Fruit fly (Drosophila melanogaster) whole organism, adult: Measurements from ENCODE around the gene indra.
A peak's percentile ranks its signal among the peaks of the same experiment; 100 is the strongest.

ENCODE experiments used
- CG11617 ChIP-seq: fragments of 200-800 bp; sonication (Bioruptor generic); optimal IDR thresholded peaks from 2 replicates; lab custom pipeline; 2017; ENCODE audit warnings: mild to moderate bottlenecking, missing biosample characterization, missing genetic modification reagents, missing genetic modification characterization
- CG12768 ChIP-seq: fragments of 200-800 bp; sonication (Bioruptor generic); optimal IDR thresholded peaks from 2 replicates; lab custom pipeline; 2017; ENCODE audit warnings: missing biosample characterization, missing genetic modification characterization, mild to moderate bottlenecking, moderate library complexity, missing genetic modification reagents
- CG1620 ChIP-seq: fragments of 200-800 bp; sonication (Bioruptor generic); optimal IDR thresholded peaks from 2 replicates; lab custom pipeline; 2016; ENCODE audit warnings: missing biosample characterization, missing genetic modification characterization
- CG33017 ChIP-seq: fragments of 200-800 bp; sonication (Bioruptor generic); optimal IDR thresholded peaks from 2 replicates; lab custom pipeline; 2018; ENCODE audit warnings: missing biosample characterization, mild to moderate bottlenecking, missing genetic modification characterization, moderate library complexity
- CG5204 ChIP-seq: fragments of 200-800 bp; sonication (Bioruptor generic); optimal IDR thresholded peaks from 2 replicates; lab custom pipeline; 2016; ENCODE audit warnings: missing biosample characterization, missing genetic modification characterization
- CG7045 ChIP-seq: fragments of 200-800 bp; sonication (Bioruptor generic); optimal IDR thresholded peaks from 2 replicates; lab custom pipeline; 2017; ENCODE audit warnings: missing biosample characterization, mild to moderate bottlenecking, missing genetic modification characterization
- CG7101 ChIP-seq: fragments of 200-800 bp; sonication (Bioruptor generic); optimal IDR thresholded peaks from 2 replicates; lab custom pipeline; 2018; ENCODE audit warnings: missing biosample characterization, mild to moderate bottlenecking, missing genetic modification characterization, moderate library complexity
- Clk ChIP-seq: fragments of 200-800 bp; sonication (Bioruptor generic); optimal IDR thresholded peaks from 2 replicates; lab custom pipeline; 2017; ENCODE audit warnings: missing biosample characterization, missing genetic modification characterization
- Hr96 ChIP-seq: fragments of 200-800 bp; sonication (Bioruptor generic); optimal IDR thresholded peaks from 2 replicates; lab custom pipeline; 2016; ENCODE audit warnings: missing biosample characterization, missing genetic modification characterization
- Mnt ChIP-seq: fragments of 200-800 bp; sonication (Bioruptor generic); optimal IDR thresholded peaks from 2 replicates; lab custom pipeline; 2016; ENCODE audit warnings: missing biosample characterization, mild to moderate bottlenecking, missing genetic modification characterization
- bab1 ChIP-seq: fragments of 200-800 bp; sonication (Bioruptor generic); optimal IDR thresholded peaks from 3 replicates; lab custom pipeline; 2019; ENCODE audit warnings: missing biosample characterization, mild to moderate bottlenecking, missing genetic modification characterization, moderate library complexity
- cic ChIP-seq: fragments of 200-800 bp; sonication (Bioruptor generic); optimal IDR thresholded peaks from 2 replicates; lab custom pipeline; 2017; ENCODE audit warnings: missing biosample characterization, mild to moderate bottlenecking, missing genetic modification characterization, moderate library complexity
- cnc ChIP-seq, 2 experiments: fragments of >200 bp; optimal IDR thresholded peaks; 2 replicates each; lab custom pipeline; 2017
- kay ChIP-seq: fragments of 200-800 bp; sonication (Bioruptor generic); peaks from one replicate; lab custom pipeline; 2016; ENCODE audit warnings: missing biosample characterization, missing genetic modification characterization, borderline replicate concordance
- ovo ChIP-seq: fragments of 200-800 bp; sonication (Bioruptor generic); optimal IDR thresholded peaks from 2 replicates; lab custom pipeline; 2016; ENCODE audit warnings: missing biosample characterization, missing genetic modification characterization
- pad ChIP-seq: fragments of 200-800 bp; sonication (Bioruptor generic); optimal IDR thresholded peaks from 3 replicates; lab custom pipeline; 2017; ENCODE audit warnings: missing biosample characterization, missing genetic modification characterization, mild to moderate bottlenecking, moderate library complexity, missing genetic modification reagents
- tj ChIP-seq: fragments of 200-800 bp; sonication (Bioruptor generic); optimal IDR thresholded peaks from 3 replicates; lab custom pipeline; 2017; ENCODE audit warnings: missing biosample characterization, mild to moderate bottlenecking, missing genetic modification characterization, moderate library complexity
- toe ChIP-seq: fragments of 200-800 bp; sonication (Bioruptor generic); optimal IDR thresholded peaks from 2 replicates; lab custom pipeline; 2016; ENCODE audit warnings: missing biosample characterization, missing genetic modification characterization

Gene indra

DNA sequence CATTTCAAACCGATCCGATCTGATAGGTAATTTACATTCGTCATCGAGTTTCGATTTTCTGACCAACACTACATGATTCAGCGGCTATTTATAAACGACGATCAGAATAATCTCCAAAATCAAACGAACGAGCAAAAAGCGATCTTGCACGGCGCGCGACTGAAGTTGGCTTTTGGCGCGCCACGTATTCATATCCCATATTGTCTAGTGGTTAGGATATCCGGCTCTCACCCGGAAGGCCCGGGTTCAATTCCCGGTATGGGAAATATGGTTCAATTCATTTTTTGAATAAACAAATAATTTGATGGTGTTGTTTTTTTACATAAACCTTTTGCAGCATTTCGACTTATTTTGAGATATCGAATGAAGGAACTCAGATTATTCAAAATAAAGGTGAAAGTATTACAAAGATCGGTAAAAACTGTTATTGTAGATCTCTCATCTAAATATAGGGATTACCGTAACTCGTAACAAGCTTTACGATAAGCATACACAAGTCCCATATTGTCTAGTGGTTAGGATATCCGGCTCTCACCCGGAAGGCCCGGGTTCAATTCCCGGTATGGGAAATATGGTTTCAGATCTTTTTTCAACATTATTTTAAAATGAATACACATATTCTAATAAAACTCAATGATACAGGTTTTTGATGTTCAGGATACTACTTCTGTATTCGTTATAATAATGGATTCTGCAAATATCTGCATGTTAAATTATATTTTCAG is 37.7 kb upstream of the indra start:
- no peak for TF ChIP-seq tj (GFP tag; lab: Kevin White, UChicago)
- peak; percentile 40 for TF ChIP-seq kay (GFP tag; lab: Kevin White, UChicago)
- TF ChIP-seq ovo (GFP tag; lab: Kevin White, UChicago): no peak
- TF ChIP-seq toe (GFP tag; lab: Kevin White, UChicago): no peak
- no peak for TF ChIP-seq CG33017 (tag; lab: Kevin White, UChicago)
- no peak for TF ChIP-seq CG7045 (GFP tag; lab: Kevin White, UChicago)

DNA sequence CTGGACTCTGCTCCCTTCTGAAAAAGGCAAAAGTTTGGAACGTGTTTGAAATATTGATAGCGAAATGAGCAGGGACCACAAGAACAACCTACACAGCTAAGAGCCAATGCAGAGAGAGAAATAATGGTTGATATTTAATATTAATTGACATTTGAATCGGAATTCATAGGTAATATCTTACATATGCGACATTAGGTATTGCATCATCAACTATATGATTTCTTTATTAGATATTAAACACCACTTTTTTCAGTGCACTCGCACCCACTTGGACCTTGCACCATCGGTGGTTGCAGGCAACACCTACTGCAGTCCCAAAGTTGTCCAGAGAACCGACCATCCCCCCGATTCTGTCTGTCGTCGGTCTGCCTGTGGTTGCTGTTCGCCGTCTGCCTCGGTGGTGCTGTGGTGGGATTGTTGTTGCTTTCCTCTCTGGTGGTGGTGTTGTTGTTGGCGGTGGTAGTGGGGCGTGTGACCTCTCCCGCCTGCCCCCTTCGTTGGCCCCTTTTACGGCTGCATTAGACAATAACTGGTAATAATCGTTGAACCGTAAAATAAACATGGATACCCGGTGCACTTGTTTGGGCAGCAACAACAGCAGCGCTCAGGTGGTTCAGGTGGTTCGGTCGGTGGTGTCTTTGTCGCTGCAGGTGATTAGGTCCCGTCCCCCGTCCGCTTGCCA is 36.8 kb upstream of the indra start:
- TF ChIP-seq CG5204 (GFP tag; lab: Kevin White, UChicago) (peak; percentile 30), kay (GFP tag; lab: Kevin White, UChicago) (no peak)

DNA sequence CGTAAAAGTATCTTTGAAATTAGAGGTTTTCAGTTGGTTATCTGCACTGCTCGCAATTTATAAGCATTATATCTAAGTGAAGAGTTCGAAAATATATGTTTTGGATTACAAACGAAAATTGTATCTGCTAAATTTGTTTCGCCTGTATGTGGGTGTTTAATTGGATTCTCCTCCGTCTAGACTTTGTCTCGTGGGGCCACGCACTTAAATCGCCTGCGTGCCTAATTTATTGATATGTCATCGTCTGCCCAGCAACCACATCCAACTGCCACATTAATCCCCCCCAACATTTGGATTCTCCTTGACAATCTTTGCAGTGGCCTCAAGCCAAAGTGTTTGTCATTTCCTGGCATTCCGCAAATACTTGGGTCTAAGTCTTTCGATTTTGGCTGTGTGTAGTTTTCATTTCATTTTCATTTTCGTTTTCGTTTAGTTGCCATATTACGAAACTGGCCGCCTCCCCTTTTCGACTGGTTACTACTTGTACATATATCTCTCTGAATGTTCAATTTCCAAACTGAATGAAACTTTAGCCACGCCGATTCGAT is 36.0 kb upstream of the indra start:
- TF ChIP-seq CG33017 (tag; lab: Kevin White, UChicago) (no peak), cnc (optimal IDR thresholded peaks at IDR 0.05; lab: Kevin White, UChicago) (no peak), CG5204 (GFP tag; lab: Kevin White, UChicago) (no peak), CG12768 (no peak), Mnt (GFP tag; lab: Kevin White, UChicago) (no peak), bab1 (GFP tag; lab: Kevin White, UChicago) (no peak), tj (GFP tag; lab: Kevin White, UChicago) (no peak), CG7045 (GFP tag; lab: Kevin White, UChicago) (no peak), ovo (GFP tag; lab: Kevin White, UChicago) (no peak), CG11617 (GFP tag; lab: Kevin White, UChicago) (no peak), pad (GFP tag; lab: Kevin White, UChicago) (no peak), Clk (no peak), CG7101 (tag; lab: Kevin White, UChicago) (no peak), CG1620 (no peak), toe (GFP tag; lab: Kevin White, UChicago) (no peak), Hr96 (GFP tag; lab: Kevin White, UChicago) (no peak), kay (GFP tag; lab: Kevin White, UChicago) (no peak), cic (GFP tag; lab: Kevin White, UChicago) (no peak)

DNA sequence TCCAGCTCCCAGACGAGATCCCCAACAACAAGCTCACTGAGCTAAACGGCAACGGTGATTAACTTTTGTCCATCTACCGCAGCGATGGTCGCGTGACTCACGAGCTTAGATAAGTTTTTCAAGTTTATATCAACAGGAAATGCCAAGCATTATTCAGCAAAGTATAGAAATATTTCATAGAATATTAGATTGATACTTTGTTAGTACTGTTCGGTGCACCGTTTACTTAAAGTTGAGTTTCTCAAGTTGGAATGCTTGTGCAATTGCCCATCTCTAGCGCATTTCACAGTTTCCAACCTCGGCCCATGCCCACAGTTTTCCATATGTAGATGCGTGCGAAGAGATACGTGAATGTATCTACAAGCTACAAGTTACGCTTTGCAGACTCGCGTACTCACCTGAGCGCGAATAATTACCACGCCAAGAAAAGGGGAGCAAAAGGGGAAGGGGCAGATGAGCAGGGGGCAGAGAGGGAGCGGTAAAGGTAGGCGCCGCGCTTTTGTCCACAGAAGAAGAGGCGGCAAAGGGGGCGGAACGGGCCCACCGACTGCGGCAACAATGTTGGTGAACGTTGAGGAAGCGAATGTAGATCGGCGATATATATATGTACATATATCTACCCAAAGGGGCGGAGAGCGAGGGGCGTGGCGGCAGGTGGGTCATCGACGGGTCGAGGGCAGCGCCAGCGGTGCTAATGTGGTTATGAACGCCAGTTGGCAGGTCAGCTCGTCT is 34.0 kb upstream of the indra start:
- no peak for TF ChIP-seq CG7045 (GFP tag; lab: Kevin White, UChicago)
- TF ChIP-seq cnc (optimal IDR thresholded peaks at IDR 0.05; lab: Kevin White, UChicago): no peak
- no peak for TF ChIP-seq CG12768
- TF ChIP-seq CG1620: no peak

DNA sequence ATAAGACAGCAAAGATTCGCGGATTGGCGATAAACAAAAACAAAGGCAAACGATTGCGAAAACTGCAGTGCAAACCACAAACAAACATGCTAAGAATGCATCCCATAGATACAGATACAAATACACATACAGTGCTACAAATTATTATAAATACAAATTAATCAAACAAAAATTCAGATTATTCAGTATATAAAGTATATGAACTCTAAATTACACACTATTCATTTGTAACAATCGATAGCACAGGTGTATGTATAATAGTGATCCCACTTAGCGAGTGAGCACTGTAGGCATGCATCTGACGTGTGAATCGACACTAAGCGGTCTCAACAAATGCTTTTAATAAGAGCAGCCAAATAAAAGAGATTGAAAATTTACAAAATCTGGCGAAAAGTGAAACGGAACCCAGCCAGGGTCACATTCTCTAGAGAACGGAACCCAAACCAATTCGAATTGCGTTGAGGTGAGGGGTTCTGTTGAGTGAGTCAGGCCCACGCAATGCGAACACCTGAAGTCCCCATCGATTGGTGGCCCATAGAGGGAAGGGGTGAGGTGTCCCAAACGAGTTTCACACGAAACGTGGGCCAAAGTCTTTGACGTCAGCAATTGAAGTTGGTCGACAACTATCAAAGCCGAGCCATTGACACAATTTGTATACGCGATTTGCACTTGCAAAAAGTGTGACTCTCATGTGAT is 32.4 kb upstream of the indra start:
- TF ChIP-seq tj (GFP tag; lab: Kevin White, UChicago) (peak; percentile 40), CG7101 (tag; lab: Kevin White, UChicago) (peak; percentile 38), kay (GFP tag; lab: Kevin White, UChicago) (peak; percentile 25), CG5204 (GFP tag; lab: Kevin White, UChicago) (peak; percentile 50), bab1 (GFP tag; lab: Kevin White, UChicago) (peak; percentile 55), CG1620 (no peak), cnc (optimal IDR thresholded peaks at IDR 0.05; lab: Kevin White, UChicago) (no peak), CG33017 (tag; lab: Kevin White, UChicago) (peak; percentile 57), Hr96 (GFP tag; lab: Kevin White, UChicago) (no peak), cic (GFP tag; lab: Kevin White, UChicago) (no peak), CG11617 (GFP tag; lab: Kevin White, UChicago) (peak; percentile 9)

DNA sequence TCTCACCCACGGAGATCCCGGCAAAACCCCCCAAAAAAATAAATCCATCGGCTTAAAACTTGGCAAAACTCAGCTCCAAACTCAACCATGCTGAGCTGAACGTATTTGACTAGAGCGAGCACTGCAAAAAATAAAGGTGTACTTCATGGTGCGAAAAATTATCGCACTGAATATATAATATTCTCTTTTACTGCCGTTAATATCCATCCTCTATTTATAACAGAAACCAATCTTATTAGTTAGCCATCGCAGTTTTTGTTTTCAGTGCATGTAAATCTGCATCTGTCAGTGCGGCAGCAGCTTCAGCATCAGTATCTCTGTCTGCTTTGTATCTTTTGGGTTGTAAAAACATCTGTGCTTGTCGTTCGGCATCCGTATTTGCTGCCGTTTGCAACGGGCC is 28.7 kb upstream of the indra start:
- TF ChIP-seq CG11617 (GFP tag; lab: Kevin White, UChicago) (no peak), toe (GFP tag; lab: Kevin White, UChicago) (no peak), CG5204 (GFP tag; lab: Kevin White, UChicago) (no peak), kay (GFP tag; lab: Kevin White, UChicago) (no peak), CG7045 (GFP tag; lab: Kevin White, UChicago) (no peak), ovo (GFP tag; lab: Kevin White, UChicago) (no peak), Hr96 (GFP tag; lab: Kevin White, UChicago) (no peak), CG33017 (tag; lab: Kevin White, UChicago) (no peak), cnc (optimal IDR thresholded peaks at IDR 0.05; lab: Kevin White, UChicago) (no peak), Mnt (GFP tag; lab: Kevin White, UChicago) (no peak), cic (GFP tag; lab: Kevin White, UChicago) (no peak), pad (GFP tag; lab: Kevin White, UChicago) (no peak), Clk (no peak)
